Fruit fly (Drosophila melanogaster): ENCODE measurements around the gene Idh.

- TF ChIP-seq Hsf (GFP tag; optimal IDR thresholded peaks at IDR 0.05) (no peak), CG8290 (GFP tag; optimal IDR thresholded peaks at IDR 0.05) (no peak), CG8290 (tag; optimal IDR thresholded peaks at IDR 0.05) (no peak), grau (tag; optimal IDR thresholded peaks at IDR 0.05) (no peak), abd-A (tag; optimal IDR thresholded peaks at IDR 0.05) (no peak), CG7372 (GFP tag; IDR thresholded peaks at IDR 0.05) (no peak), lilli (GFP tag; optimal IDR thresholded peaks at IDR 0.05) (no peak), CG34422 (GFP tag; IDR thresholded peaks at IDR 0.05) (no peak), trem (tag; optimal IDR thresholded peaks at IDR 0.05) (no peak), Ravus (GFP tag; IDR thresholded peaks at IDR 0.05) (no peak)
These were observed 23.3 kb upstream of the Idh start for dm6 chr3L:8383968-8384367.

Measured in whole organism, embryonic.